Worm (Caenorhabditis elegans): Measurements from ENCODE around the gene dmd-7.

DNA sequence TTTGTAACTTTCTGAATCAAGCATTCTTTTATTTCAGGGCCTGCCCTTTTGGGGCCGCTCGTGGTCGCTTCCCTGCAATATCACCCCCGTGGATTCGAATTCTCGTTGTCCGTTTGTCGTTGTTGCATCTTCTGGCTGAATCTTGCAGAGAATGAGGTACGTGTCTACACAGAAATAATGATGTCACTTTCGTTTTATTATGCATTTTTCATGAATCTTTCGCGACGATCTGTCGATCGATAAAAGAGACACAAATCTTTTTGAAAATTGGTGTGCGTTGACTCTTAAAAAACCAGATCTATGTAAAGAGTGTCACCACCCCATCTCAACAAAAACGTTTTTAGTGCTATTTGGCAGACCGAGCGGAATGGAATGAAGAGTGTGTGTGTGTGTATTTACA lies 2.4 kb downstream of the dmd-7 start:
- TF ChIP-seq F13H6.1 (tag; optimal IDR thresholded peaks at IDR 0.05) = no peak
- TF ChIP-seq pha-2 (tag; optimal IDR thresholded peaks at IDR 0.05) = no peak
- no peak for TF ChIP-seq T23F11.4 (GFP tag; optimal IDR thresholded peaks at IDR 0.05)
- TF ChIP-seq unc-86 (tag; optimal IDR thresholded peaks at IDR 0.05) = no peak
- TF ChIP-seq gmeb-2 (tag; optimal IDR thresholded peaks at IDR 0.05) = no peak
- no peak for TF ChIP-seq sox-4 (tag; optimal IDR thresholded peaks at IDR 0.05)
- TF ChIP-seq hlh-15 (tag; optimal IDR thresholded peaks at IDR 0.05) = no peak
- no peak for TF ChIP-seq nfya-1 (tag; optimal IDR thresholded peaks at IDR 0.05)

Measured in whole organism, late embryonic.